Worm (Caenorhabditis elegans) whole organism, L4 larva: Measurements from ENCODE around the gene lelo-1.

Source experiments
- ZK546.5 ChIP-seq, 2 experiments: sonication (generic microtip); optimal IDR thresholded peaks; 2 replicates each; lab custom pipeline; 2017; ENCODE audit warnings: missing biosample characterization in 2 of 2, missing genetic modification characterization in 2 of 2
- aly-2 ChIP-seq: sonication (generic microtip); optimal IDR thresholded peaks from 2 replicates; lab custom pipeline; 2018; ENCODE audit warnings: missing biosample characterization, missing genetic modification characterization
- attf-4 ChIP-seq: sonication (generic microtip); optimal IDR thresholded peaks from 3 replicates; lab custom pipeline; 2017; ENCODE audit warnings: missing biosample characterization, missing genetic modification characterization
- hlh-30 ChIP-seq: sonication (generic microtip); optimal IDR thresholded peaks from 2 replicates; lab custom pipeline; 2017; ENCODE audit warnings: antibody characterized with exemption, mild to moderate bottlenecking, missing genetic modification characterization, missing compliant biosample characterization; ENCODE audit not compliant: insufficient read depth
- nhr-111 ChIP-seq: fragments of 200-800 bp; sonication (Bioruptor generic); optimal IDR thresholded peaks from 2 replicates; lab custom pipeline; 2018; ENCODE audit warnings: mild to moderate bottlenecking, missing genetic modification characterization, missing compliant biosample characterization
- nhr-25 ChIP-seq: sonication (generic microtip); optimal IDR thresholded peaks from 2 replicates; lab custom pipeline; 2017; ENCODE audit warnings: missing genetic modification characterization, mild to moderate bottlenecking, missing compliant biosample characterization, antibody characterized with exemption, moderate library complexity, borderline replicate concordance; ENCODE audit not compliant: insufficient read depth
- nhr-48 ChIP-seq: sonication (generic microtip); optimal IDR thresholded peaks from 2 replicates; lab custom pipeline; 2016; ENCODE audit warnings: mild to moderate bottlenecking, missing genetic modification characterization, missing compliant biosample characterization
- pha-4 ChIP-seq, 2 experiments: fragments of 150-350 bp in 1 of 2; fragments of 200-800 bp in 1 of 2; sonication (Bioruptor generic) in 1 of 2; IDR thresholded peaks in 1 of 2; optimal IDR thresholded peaks in 1 of 2; 2 replicates each; pipeline versions ENCODE4 v1.3.6 to Lab custom; 2014 to 2022; ENCODE audit warnings: missing genetic modification characterization in 2 of 2, missing genetic modification reagents in 2 of 2, missing biosample characterization in 1 of 2, missing compliant biosample characterization in 1 of 2
- rbr-2 ChIP-seq: sonication (generic microtip); optimal IDR thresholded peaks from 2 replicates; lab custom pipeline; 2016; ENCODE audit warnings: missing genotype, missing genetic modification characterization, missing compliant biosample characterization
- unc-130 ChIP-seq: sonication (generic microtip); optimal IDR thresholded peaks from 2 replicates; lab custom pipeline; 2016; ENCODE audit warnings: missing genetic modification reagents, missing genetic modification characterization, missing compliant biosample characterization
- unc-62 ChIP-seq, 3 experiments: fragments of 150-350 bp in 1 of 3; sonication (generic microtip); optimal IDR thresholded peaks in 2 of 3; peaks in 1 of 3; 1 replicate in 1 of 3; 2 replicates in 2 of 3; lab custom pipeline; 2014 to 2017; ENCODE audit warnings: missing biosample characterization in 3 of 3, missing genetic modification characterization in 3 of 3, missing genetic modification reagents in 3 of 3, missing genotype in 1 of 3
- zip-11 ChIP-seq: fragments of 200-800 bp; sonication (Bioruptor generic); IDR thresholded peaks from 2 replicates; pipeline ENCODE4 v1.3.6; 2022; ENCODE audit warnings: missing genetic modification characterization, missing compliant biosample characterization

DNA sequence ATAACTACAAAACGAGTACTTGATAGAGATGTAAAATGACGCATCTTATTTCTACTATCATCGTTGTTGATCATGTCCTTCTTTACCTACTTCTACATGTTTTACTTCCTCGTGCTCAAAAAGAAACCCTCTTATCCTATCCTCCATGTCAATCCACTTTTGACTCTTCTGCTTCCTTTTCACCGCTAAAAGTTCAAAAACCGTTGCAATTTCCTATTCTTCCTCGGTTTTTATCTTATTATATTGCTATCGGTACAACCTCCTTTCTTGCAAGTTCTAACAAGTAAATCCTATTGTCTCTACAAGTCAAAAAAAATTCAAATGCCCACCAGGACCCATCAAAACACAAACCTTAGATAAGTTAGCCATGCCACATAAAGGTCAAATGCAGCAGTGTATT, 38.9 kb upstream of the lelo-1 start:
- TF ChIP-seq pha-4 (GFP tag; IDR thresholded peaks at IDR 0.05; lab: Robert Waterston, UW) (no peak), pha-4 (tag; optimal IDR thresholded peaks at IDR 0.05; lab: Kevin White, UChicago) (no peak), unc-130 (GFP tag; lab: Kevin White, UChicago) (no peak), zip-11 (GFP tag; lab: Robert Waterston, UW) (no peak), nhr-25 (tag; lab: Kevin White, UChicago) (no peak), rbr-2 (no peak), nhr-48 (tag; lab: Kevin White, UChicago) (no peak), attf-4 (tag; lab: Kevin White, UChicago) (no peak), unc-62 (GFP tag; optimal IDR thresholded peaks at IDR 0.05 in 1 of 2; lab: Kevin White, UChicago) (no peak), unc-62 (tag; optimal IDR thresholded peaks at IDR 0.05; lab: Kevin White, UChicago) (no peak), aly-2 (no peak), ZK546.5 (tag; optimal IDR thresholded peaks at IDR 0.05; lab: Kevin White, UChicago) (no peak), hlh-30 (tag; lab: Kevin White, UChicago) (no peak), nhr-111 (GFP tag; lab: Kevin White, UChicago) (no peak)
